Worm (Caenorhabditis elegans) whole organism, L3 larva: Measurements from ENCODE around the gene F07B7.7.
"Not testable (repeated sequence)": the region's sequence is repeated elsewhere in the genome, so short reads cannot be mapped to it uniquely, and the experiment has no call there.

ENCODE experiments used
- ceh-9 ChIP-seq: sonication (generic microtip); optimal IDR thresholded peaks from 2 replicates; lab custom pipeline; 2018; ENCODE audit warnings: missing biosample characterization, missing genetic modification characterization
- snpc-4 ChIP-seq: fragments of 150-350 bp; optimal IDR thresholded peaks from 2 replicates; lab custom pipeline; 2014; ENCODE audit warnings: missing biosample characterization, missing genetic modification characterization

ce11 chrV:8819855-8820254 is 15.6 kb upstream of the F07B7.7 start, which contains the start of gene rpm-1:
- TF ChIP-seq ceh-9, snpc-4 (tag; lab: Kevin White, UChicago): not testable (repeated sequence)
